Fruit fly (Drosophila melanogaster) whole organism: ENCODE measurements around the gene CG7214.

Experiments
- CG8478 ChIP-seq: fragments of >200 bp; optimal IDR thresholded peaks from 2 replicates; lab custom pipeline; 2018; ENCODE audit warnings: inconsistent platforms
- Dll ChIP-seq: fragments of >200 bp; optimal IDR thresholded peaks from 2 replicates; lab custom pipeline; 2017
- EcR ChIP-seq, 2 experiments: fragments of >200 bp; optimal IDR thresholded peaks; 2 replicates each; lab custom pipeline; 2017; ENCODE audit warnings: missing biosample characterization in 2 of 2, missing genetic modification characterization in 2 of 2, missing genetic modification reagents in 2 of 2
- psq ChIP-seq: fragments of >200 bp; optimal IDR thresholded peaks from 2 replicates; lab custom pipeline; 2017
- usp ChIP-seq: fragments of >200 bp; optimal IDR thresholded peaks from 2 replicates; lab custom pipeline; 2017; ENCODE audit warnings: missing biosample characterization, missing genetic modification characterization, mixed read lengths

DNA sequence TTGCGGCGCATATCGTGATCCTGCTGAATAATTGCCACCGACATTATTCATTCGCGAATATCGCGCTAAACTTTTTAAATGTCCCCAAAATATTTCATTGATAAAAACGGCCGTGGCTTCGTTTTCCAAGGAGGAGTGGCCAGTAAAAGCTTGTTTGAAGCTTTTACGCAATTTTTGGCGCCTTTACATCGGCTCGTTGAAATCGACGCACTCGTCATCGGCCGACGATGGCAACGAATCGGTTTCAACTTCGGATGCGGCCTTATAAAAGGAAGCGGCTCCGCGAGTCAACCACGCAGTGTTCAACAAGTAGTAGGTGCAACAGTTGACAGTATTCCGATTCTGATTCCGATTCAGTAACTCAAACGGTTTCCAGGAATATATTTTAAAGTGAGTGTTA, 22.7 kb upstream of the CG7214 start, which contains the start of gene CG7191:
- no peak for TF ChIP-seq usp (GFP tag; lab: Kevin White, UChicago)
- no peak for TF ChIP-seq EcR (GFP tag; optimal IDR thresholded peaks at IDR 0.05; lab: Kevin White, UChicago)
- no peak for TF ChIP-seq CG8478 (lab: Kevin White, UChicago)
- TF ChIP-seq Dll (lab: Kevin White, UChicago), result no peak
- no peak for TF ChIP-seq psq (lab: Kevin White, UChicago)
